Fruit fly (Drosophila melanogaster): Measurements from ENCODE around the gene Msr-110.

Msr-110 gene

dm6 chr3L:5608128-5608527, 31.0 kb upstream of the Msr-110 start, which contains the start of gene Eaf6 (continued):
- TF ChIP-seq pnt (GFP tag; optimal IDR thresholded peaks at IDR 0.05) (no peak), pb (GFP tag; optimal IDR thresholded peaks at IDR 0.05) (no peak), CG10979 (tag; optimal IDR thresholded peaks at IDR 0.05) (peak; percentile 61), ewg (GFP tag; optimal IDR thresholded peaks at IDR 0.05) (no peak), Lpt (GFP tag; optimal IDR thresholded peaks at IDR 0.05) (no peak), sens (GFP tag) (peak; percentile 10), CG10267 (tag; optimal IDR thresholded peaks at IDR 0.05) (peak; percentile 40), insv (GFP tag; optimal IDR thresholded peaks at IDR 0.05) (no peak), row (GFP tag; IDR thresholded peaks at IDR 0.05) (no peak), chm (GFP tag; IDR thresholded peaks at IDR 0.05) (no peak), Eip74EF (GFP tag; optimal IDR thresholded peaks at IDR 0.05) (no peak), Dll (GFP tag; IDR thresholded peaks at IDR 0.05; ENCODE audit: partially characterized antibody) (peak; percentile 53; the same call in 2 of the 4 replicates), Dip3 (GFP tag; optimal IDR thresholded peaks at IDR 0.05) (no peak), CG11695 (GFP tag; IDR thresholded peaks at IDR 0.05) (no peak), YL-1 (GFP tag; optimal IDR thresholded peaks at IDR 0.05) (peak; percentile 61), CG8388 (GFP tag; optimal IDR thresholded peaks at IDR 0.05) (no peak), fd102C (GFP tag; optimal IDR thresholded peaks at IDR 0.05) (no peak), gfzf (GFP tag; optimal IDR thresholded peaks at IDR 0.05) (peak; percentile 80), Nf-YA (GFP tag; IDR thresholded peaks at IDR 0.05) (no peak), phol (tag; optimal IDR thresholded peaks at IDR 0.05) (peak; percentile 30), Dek (tag; optimal IDR thresholded peaks at IDR 0.05) (no peak), CG17359 (tag; optimal IDR thresholded peaks at IDR 0.05) (no peak), sqz (GFP tag; optimal IDR thresholded peaks at IDR 0.05) (no peak), CG4820 (GFP tag; optimal IDR thresholded peaks at IDR 0.05) (no peak), HLH4C (GFP tag; IDR thresholded peaks at IDR 0.05; ENCODE audit: partially characterized antibody) (no peak), CG1233 (GFP tag; optimal IDR thresholded peaks at IDR 0.05) (no peak), CG17612 (GFP tag; IDR thresholded peaks at IDR 0.05) (no peak), CG12236 (GFP tag; optimal IDR thresholded peaks at IDR 0.05) (no peak), NfI (GFP tag; optimal IDR thresholded peaks at IDR 0.05) (no peak), amos (GFP tag; IDR thresholded peaks at IDR 0.05; ENCODE audit: partially characterized antibody) (peak; percentile 50), D (optimal IDR thresholded peaks at IDR 0.05) (no peak), D (GFP tag; optimal IDR thresholded peaks at IDR 0.05) (no peak), cad (GFP tag; optimal IDR thresholded peaks at IDR 0.05) (no peak), Abd-B (GFP tag; optimal IDR thresholded peaks at IDR 0.05) (peak; percentile 60), E2f1 (GFP tag; IDR thresholded peaks at IDR 0.05) (no peak), HLHmδ (GFP tag; optimal IDR thresholded peaks at IDR 0.05) (no peak), hbn (GFP tag; IDR thresholded peaks at IDR 0.05; ENCODE audit: partially characterized antibody) (no peak), kni (GFP tag; optimal IDR thresholded peaks at IDR 0.05) (no peak), CG11723 (GFP tag; optimal IDR thresholded peaks at IDR 0.05) (no peak), CG7357 (GFP tag; IDR thresholded peaks at IDR 0.05) (no peak), CG17802 (tag; optimal IDR thresholded peaks at IDR 0.05) (no peak), CG14014 (GFP tag; IDR thresholded peaks at IDR 0.05) (no peak), HmgZ (tag; optimal IDR thresholded peaks at IDR 0.05) (peak; percentile 37), ac (GFP tag; optimal IDR thresholded peaks at IDR 0.05) (no peak), zen2 (GFP tag; IDR thresholded peaks at IDR 0.05; ENCODE audit: partially characterized antibody) (no peak), hb (GFP tag; IDR thresholded peaks at IDR 0.05; ENCODE audit: partially characterized antibody) (no peak), CG6791 (GFP tag; IDR thresholded peaks at IDR 0.05; ENCODE audit: partially characterized antibody) (peak; percentile 45; the same call in 1 of the 3 replicates), kah (GFP tag; optimal IDR thresholded peaks at IDR 0.05) (no peak), pita (GFP tag; optimal IDR thresholded peaks at IDR 0.05) (peak; percentile 63), CG1832 (GFP tag; optimal IDR thresholded peaks at IDR 0.05) (no peak), CG9876 (GFP tag; optimal IDR thresholded peaks at IDR 0.05) (no peak)
